Fruit fly (Drosophila melanogaster) whole organism, prepupa: ENCODE results near the gene CG32817.

ENCODE experiments used
- CG10631 ChIP-seq: fragments of 200-800 bp; sonication (Bioruptor generic); optimal IDR thresholded peaks from 2 replicates; lab custom pipeline; 2016; ENCODE audit warnings: missing biosample characterization, missing genetic modification characterization
- CG15336 ChIP-seq: fragments of 200-800 bp; sonication (Bioruptor generic); IDR thresholded peaks from 2 replicates; pipeline ENCODE4 v1.3.6; 2022; ENCODE audit warnings: missing biosample characterization, missing genetic modification characterization
- CG1621 ChIP-seq: fragments of 200-800 bp; sonication (Bioruptor generic); optimal IDR thresholded peaks from 3 replicates; lab custom pipeline; 2018; ENCODE audit warnings: missing biosample characterization, mild to moderate bottlenecking, missing genetic modification characterization
- CG7368 ChIP-seq: fragments of 200-800 bp; sonication (Bioruptor generic); optimal IDR thresholded peaks from 3 replicates; lab custom pipeline; 2016; ENCODE audit warnings: missing biosample characterization, missing genetic modification characterization
- Hr38 ChIP-seq: sonication (Bioruptor generic); optimal IDR thresholded peaks from 2 replicates; lab custom pipeline; 2016; ENCODE audit warnings: missing biosample characterization, missing genetic modification characterization
- Hr39 ChIP-seq: fragments of 200-800 bp; sonication (Bioruptor generic); optimal IDR thresholded peaks from 2 replicates; lab custom pipeline; 2016; ENCODE audit warnings: missing biosample characterization, missing genetic modification characterization
- achi ChIP-seq: fragments of 200-800 bp; sonication (Bioruptor generic); optimal IDR thresholded peaks from 3 replicates; lab custom pipeline; 2016; ENCODE audit warnings: missing biosample characterization, missing genetic modification characterization
- dsx ChIP-seq: fragments of 200-800 bp; optimal IDR thresholded peaks from 3 replicates; lab custom pipeline; 2019; ENCODE audit warnings: missing biosample characterization, mild to moderate bottlenecking, missing genetic modification characterization, moderate library complexity; ENCODE audit not compliant: poor library complexity, severe bottlenecking
- eg ChIP-seq: fragments of 200-800 bp; sonication (Bioruptor generic); IDR thresholded peaks from 3 replicates; pipeline ENCODE4 v1.3.6; 2022; ENCODE audit warnings: missing biosample characterization, missing genetic modification characterization
- fd59A ChIP-seq: fragments of 200-800 bp; sonication (Bioruptor generic); optimal IDR thresholded peaks from 2 replicates; lab custom pipeline; 2017; ENCODE audit warnings: missing biosample characterization, mild to moderate bottlenecking, missing genetic modification characterization, missing genetic modification reagents
- spab ChIP-seq: fragments of 200-800 bp; sonication (Bioruptor generic); optimal IDR thresholded peaks from 2 replicates; lab custom pipeline; 2017; ENCODE audit warnings: missing biosample characterization, mild to moderate bottlenecking, missing genetic modification characterization, missing genetic modification reagents
- svp ChIP-seq: fragments of 200-800 bp; sonication (Bioruptor generic); peaks from one replicate; lab custom pipeline; 2016; ENCODE audit warnings: missing biosample characterization, missing genetic modification characterization
- topi ChIP-seq: fragments of 200-800 bp; sonication (Bioruptor generic); optimal IDR thresholded peaks from 3 replicates; lab custom pipeline; 2016; ENCODE audit warnings: missing biosample characterization, missing genetic modification characterization

DNA sequence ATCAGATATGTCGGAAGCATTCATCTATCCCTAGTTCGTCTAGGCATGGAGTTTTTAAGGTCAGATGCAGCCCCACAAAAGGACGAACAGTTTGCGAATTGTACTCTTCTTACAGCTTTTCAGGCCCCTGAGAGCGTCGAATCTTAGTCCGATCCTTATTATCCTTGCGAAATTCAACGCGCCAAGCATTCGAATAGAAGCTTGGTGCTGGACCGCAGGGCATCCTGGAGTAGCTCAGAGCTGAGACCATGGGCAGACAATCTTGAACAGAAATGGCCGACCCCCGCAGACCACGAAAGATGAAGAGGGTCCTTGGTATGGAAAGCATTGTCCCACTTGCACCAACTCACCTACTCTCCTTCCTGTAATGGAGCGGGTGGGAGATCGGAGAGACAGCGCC lies at the start of gene CG32817:
- no peak for TF ChIP-seq eg (GFP tag; lab: Robert Waterston, UW)
- TF ChIP-seq CG7368 (GFP tag; lab: Kevin White, UChicago): no peak
- no peak for TF ChIP-seq Hr39
- no peak for TF ChIP-seq dsx (GFP tag; lab: Kevin White, UChicago)
- no peak for TF ChIP-seq Hr38 (GFP tag; lab: Kevin White, UChicago)
- TF ChIP-seq topi (GFP tag; lab: Kevin White, UChicago): no peak
- no peak for TF ChIP-seq spab
- no peak for TF ChIP-seq CG10631 (GFP tag; lab: Kevin White, UChicago)
- TF ChIP-seq achi (GFP tag; lab: Kevin White, UChicago): no peak
- TF ChIP-seq CG15336 (GFP tag; lab: Robert Waterston, UW): no peak
- TF ChIP-seq CG1621 (tag; lab: Kevin White, UChicago): no peak
- TF ChIP-seq fd59A: no peak
- no peak for TF ChIP-seq svp (GFP tag; lab: Kevin White, UChicago)
